Worm (Caenorhabditis elegans) whole organism, L4/young adult: ENCODE data around the gene F35B3.3.

Experiments used
- W03F9.2 ChIP-seq: fragments of 150-350 bp; optimal IDR thresholded peaks from 2 replicates; lab custom pipeline; 2014; ENCODE audit warnings: missing biosample characterization, missing genetic modification characterization
- dao-5 ChIP-seq: sonication (generic microtip); optimal IDR thresholded peaks from 2 replicates; lab custom pipeline; 2016; ENCODE audit warnings: missing genotype, missing genetic modification characterization, moderate library complexity, missing compliant biosample characterization
- him-1 ChIP-seq: sonication (generic microtip); optimal IDR thresholded peaks from 2 replicates; lab custom pipeline; 2016; ENCODE audit warnings: missing genotype, missing genetic modification reagents, missing genetic modification characterization, missing compliant biosample characterization

Gene F35B3.3

ce11 chrX:17013162-17013561 lies at the start of gene F35B3.3:
Gene F35B3.3, plus strand, starts transcription at chrX:17013462.
- TF ChIP-seq dao-5 (tag; lab: Kevin White, UChicago) (no peak), him-1 (tag; lab: Kevin White, UChicago) (no peak), W03F9.2 (tag; lab: Kevin White, UChicago) (no peak)

- TF ChIP-seq dao-5 (tag; lab: Kevin White, UChicago) (no peak), W03F9.2 (tag; lab: Kevin White, UChicago) (no peak), him-1 (tag; lab: Kevin White, UChicago) (no peak)
Observed at ce11 chrX:16963519-16963971, 49.7 kb upstream of the F35B3.3 start, which contains the start of the genes F52G3.1 and F52G3.7. Gene F52G3.1, plus strand, starts transcription at chrX:16963871. Gene F52G3.7, plus strand, starts transcription at chrX:16963921.

ce11 chrX:16965888-16966287 lies 47.4 kb upstream of the F35B3.3 start:
- TF ChIP-seq dao-5 (tag; lab: Kevin White, UChicago) (no peak), him-1 (tag; lab: Kevin White, UChicago) (no peak), W03F9.2 (tag; lab: Kevin White, UChicago) (no peak)

- TF ChIP-seq him-1 (tag; lab: Kevin White, UChicago) (no peak), dao-5 (tag; lab: Kevin White, UChicago) (no peak), W03F9.2 (tag; lab: Kevin White, UChicago) (no peak)
Observed at ce11 chrX:16967813-16968212, 45.4 kb upstream of the F35B3.3 start.

ce11 chrX:16976043-16976442 lies 37.2 kb upstream of the F35B3.3 start, which contains the start of gene F52G3.5:
Gene F52G3.5, minus strand, starts transcription at chrX:16976143.
- TF ChIP-seq him-1 (tag; lab: Kevin White, UChicago) = no peak
- no peak for TF ChIP-seq W03F9.2 (tag; lab: Kevin White, UChicago)
- TF ChIP-seq dao-5 (tag; lab: Kevin White, UChicago) = no peak

ce11 chrX:16978308-16978707 lies 35.0 kb upstream of the F35B3.3 start, which contains the start of gene mbl-1:
Gene mbl-1, plus strand, starts transcription at chrX:16978608.
- TF ChIP-seq dao-5 (tag; lab: Kevin White, UChicago) = no peak
- no peak for TF ChIP-seq W03F9.2 (tag; lab: Kevin White, UChicago)
- no peak for TF ChIP-seq him-1 (tag; lab: Kevin White, UChicago)

- no peak for TF ChIP-seq W03F9.2 (tag; lab: Kevin White, UChicago)
- no peak for TF ChIP-seq dao-5 (tag; lab: Kevin White, UChicago)
- no peak for TF ChIP-seq him-1 (tag; lab: Kevin White, UChicago)
Observed at ce11 chrX:16988367-16988766, 24.9 kb upstream of the F35B3.3 start.

ce11 chrX:16991437-16991836 lies 21.8 kb upstream of the F35B3.3 start:
- TF ChIP-seq him-1 (tag; lab: Kevin White, UChicago) = no peak
- no peak for TF ChIP-seq dao-5 (tag; lab: Kevin White, UChicago)
- TF ChIP-seq W03F9.2 (tag; lab: Kevin White, UChicago) = no peak

ce11 chrX:16993524-16993923 lies 19.7 kb upstream of the F35B3.3 start:
- TF ChIP-seq him-1 (tag; lab: Kevin White, UChicago) (no peak), dao-5 (tag; lab: Kevin White, UChicago) (no peak), W03F9.2 (tag; lab: Kevin White, UChicago) (no peak)

- TF ChIP-seq W03F9.2 (tag; lab: Kevin White, UChicago) (no peak), dao-5 (tag; lab: Kevin White, UChicago) (no peak), him-1 (tag; lab: Kevin White, UChicago) (no peak)
Observed at ce11 chrX:16994417-16994816, 18.8 kb upstream of the F35B3.3 start.

ce11 chrX:16995149-16995885 lies 17.9 kb upstream of the F35B3.3 start:
- no peak for TF ChIP-seq W03F9.2 (tag; lab: Kevin White, UChicago)
- TF ChIP-seq dao-5 (tag; lab: Kevin White, UChicago) = no peak
- no peak for TF ChIP-seq him-1 (tag; lab: Kevin White, UChicago)

- TF ChIP-seq W03F9.2 (tag; lab: Kevin White, UChicago) = peak; percentile 12
- no peak for TF ChIP-seq him-1 (tag; lab: Kevin White, UChicago)
- TF ChIP-seq dao-5 (tag; lab: Kevin White, UChicago) = no peak
Observed at ce11 chrX:16995886-16996283, 17.4 kb upstream of the F35B3.3 start.

- TF ChIP-seq him-1 (tag; lab: Kevin White, UChicago) (no peak), dao-5 (tag; lab: Kevin White, UChicago) (no peak), W03F9.2 (tag; lab: Kevin White, UChicago) (no peak)
Observed at ce11 chrX:16998003-16998402, 15.3 kb upstream of the F35B3.3 start.

ce11 chrX:16998981-16999380 lies 14.3 kb upstream of the F35B3.3 start:
- TF ChIP-seq him-1 (tag; lab: Kevin White, UChicago) (no peak), W03F9.2 (tag; lab: Kevin White, UChicago) (no peak), dao-5 (tag; lab: Kevin White, UChicago) (no peak)
